Worm (Caenorhabditis elegans): ENCODE data around the gene C06A6.7.
A peak's percentile ranks its signal among the peaks of the same experiment; 100 is the strongest.

DNA sequence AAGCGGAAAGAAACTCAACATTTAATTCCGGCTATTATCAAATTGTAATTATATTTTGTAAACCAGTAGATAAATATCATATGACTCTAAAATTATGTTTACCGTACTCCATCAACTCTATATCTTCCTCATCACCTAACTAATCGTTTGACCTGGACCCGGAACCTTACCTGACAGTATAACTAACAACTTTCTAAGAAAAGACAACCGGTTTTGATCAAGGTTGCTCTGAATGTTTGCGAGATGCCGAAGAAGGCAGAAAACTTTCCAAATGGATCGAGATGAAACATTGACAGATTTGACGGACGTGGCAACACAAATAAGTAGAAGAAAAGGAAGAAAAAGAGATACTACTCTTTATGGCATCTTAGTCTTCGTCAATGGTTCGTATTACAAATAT, 13.7 kb downstream of the C06A6.7 start:
- TF ChIP-seq nhr-11 (tag; optimal IDR thresholded peaks at IDR 0.05): no peak
- peak; percentile 7 for TF ChIP-seq egl-27 (tag; optimal IDR thresholded peaks at IDR 0.05)
- TF ChIP-seq zag-1 (tag; optimal IDR thresholded peaks at IDR 0.05): no peak
- TF ChIP-seq sem-4 (tag; optimal IDR thresholded peaks at IDR 0.05): no peak
- no peak for TF ChIP-seq ama-1 (optimal IDR thresholded peaks at IDR 0.05)
- TF ChIP-seq aly-2 (tag; optimal IDR thresholded peaks at IDR 0.05): no peak
- no peak for TF ChIP-seq ztf-4 (tag; optimal IDR thresholded peaks at IDR 0.05)
- TF ChIP-seq R02D3.7 (tag; optimal IDR thresholded peaks at IDR 0.05): no peak
- no peak for TF ChIP-seq ztf-11 (tag; optimal IDR thresholded peaks at IDR 0.05)
- no peak for TF ChIP-seq mbf-1 (tag; optimal IDR thresholded peaks at IDR 0.05)
- no peak for TF ChIP-seq lin-13 (GFP tag; optimal IDR thresholded peaks at IDR 0.05)
- TF ChIP-seq nhr-10 (tag; optimal IDR thresholded peaks at IDR 0.05): no peak
- TF ChIP-seq nhr-12 (tag; optimal IDR thresholded peaks at IDR 0.05): no peak

All from whole organism, L2 larva.